Fruit fly (Drosophila melanogaster): ENCODE results near the gene CG3246.
A peak's percentile ranks its signal among the peaks of the same experiment; 100 is the strongest.

Gene CG3246

dm6 chr2L:3416527-3417304 is 45.0 kb downstream of the CG3246 start, which contains the start of gene CG31952 (continued):
- TF ChIP-seq Atf6 (GFP tag; IDR thresholded peaks at IDR 0.05) = peak; percentile 33; the same call in 1 of the 2 replicates
- no peak for TF ChIP-seq lola (GFP tag; optimal IDR thresholded peaks at IDR 0.05)
- no peak for TF ChIP-seq mirr (GFP tag; optimal IDR thresholded peaks at IDR 0.05)
- TF ChIP-seq CG5953 (GFP tag; IDR thresholded peaks at IDR 0.05) = 0 out of 2 replicates have a peak, but pooled peaks have one; percentile 5
- TF ChIP-seq Nf-YA (GFP tag; IDR thresholded peaks at IDR 0.05) = no peak
- TF ChIP-seq chinmo (GFP tag; IDR thresholded peaks at IDR 0.05; ENCODE audit: partially characterized antibody) = peak; percentile 66; the same call in 2 of the 4 replicates
- TF ChIP-seq hb (GFP tag; IDR thresholded peaks at IDR 0.05; ENCODE audit: partially characterized antibody) = no peak
- no peak for TF ChIP-seq fu2 (GFP tag; optimal IDR thresholded peaks at IDR 0.05)
- no peak for TF ChIP-seq cato (GFP tag; optimal IDR thresholded peaks at IDR 0.05; ENCODE audit: borderline replicate concordance)
- no peak for TF ChIP-seq en (GFP tag; optimal IDR thresholded peaks at IDR 0.05)
- TF ChIP-seq CG1529 (GFP tag; optimal IDR thresholded peaks at IDR 0.05) = no peak
- TF ChIP-seq CG14667 (GFP tag; IDR thresholded peaks at IDR 0.05) = no peak
- TF ChIP-seq CG17802 (tag; optimal IDR thresholded peaks at IDR 0.05) = no peak
- no peak for TF ChIP-seq CG1647 (GFP tag; optimal IDR thresholded peaks at IDR 0.05)
- TF ChIP-seq ac (GFP tag; optimal IDR thresholded peaks at IDR 0.05) = no peak
- no peak for TF ChIP-seq B-H2 (GFP tag; optimal IDR thresholded peaks at IDR 0.05)
- TF ChIP-seq CG8089 (GFP tag; optimal IDR thresholded peaks at IDR 0.05) = no peak
- TF ChIP-seq dysf (GFP tag; IDR thresholded peaks at IDR 0.05) = 0 out of 3 replicates have a peak, but pooled peaks have one; percentile 7
- TF ChIP-seq B-H1 (GFP tag; IDR thresholded peaks at IDR 0.05) = no peak
- peak; percentile 20 for TF ChIP-seq CG12769 (tag; optimal IDR thresholded peaks at IDR 0.05)
- TF ChIP-seq CG8924 (tag; optimal IDR thresholded peaks at IDR 0.05) = no peak
- TF ChIP-seq CG17385 (GFP tag; optimal IDR thresholded peaks at IDR 0.05) = no peak
- no peak for TF ChIP-seq crc (GFP tag; optimal IDR thresholded peaks at IDR 0.05)
- TF ChIP-seq Xbp1 (GFP tag; optimal IDR thresholded peaks at IDR 0.05) = no peak
- TF ChIP-seq vvl (GFP tag; IDR thresholded peaks at IDR 0.05) = no peak
- TF ChIP-seq bbx (GFP tag; IDR thresholded peaks at IDR 0.05; ENCODE audit: partially characterized antibody) = no peak
- TF ChIP-seq CG5245 (GFP tag; optimal IDR thresholded peaks at IDR 0.05) = no peak
- TF ChIP-seq rib (GFP tag; IDR thresholded peaks at IDR 0.05) = no peak
- TF ChIP-seq tio (GFP tag; optimal IDR thresholded peaks at IDR 0.05) = no peak
- no peak for TF ChIP-seq CG9797 (GFP tag; optimal IDR thresholded peaks at IDR 0.05)
- peak in 1 of 2 experiments; percentile 42 for TF ChIP-seq Pdp1 (GFP tag; optimal IDR thresholded peaks at IDR 0.05)
- no peak for TF ChIP-seq Jarid2 (GFP tag; optimal IDR thresholded peaks at IDR 0.05)
- TF ChIP-seq CG3847 (GFP tag; IDR thresholded peaks at IDR 0.05) = peak; percentile 38; the same call in 1 of the 2 replicates
- TF ChIP-seq CG3995 (GFP tag; optimal IDR thresholded peaks at IDR 0.05) = no peak
- TF ChIP-seq CG9437 (GFP tag; optimal IDR thresholded peaks at IDR 0.05) = no peak
- TF ChIP-seq seq (GFP tag; IDR thresholded peaks at IDR 0.05) = 0 out of 2 replicates have a peak, but pooled peaks have one; percentile 14
- TF ChIP-seq CG10979 (tag; optimal IDR thresholded peaks at IDR 0.05) = no peak
- no peak for TF ChIP-seq CG11247 (GFP tag; IDR thresholded peaks at IDR 0.05)
- no peak for TF ChIP-seq CG11456 (GFP tag; IDR thresholded peaks at IDR 0.05)
- no peak for TF ChIP-seq lab (GFP tag; optimal IDR thresholded peaks at IDR 0.05)
- TF ChIP-seq Camta (GFP tag; optimal IDR thresholded peaks at IDR 0.05) = no peak
- TF ChIP-seq Hr39 (optimal IDR thresholded peaks at IDR 0.05) = no peak
- TF ChIP-seq gem (tag; optimal IDR thresholded peaks at IDR 0.05) = peak; percentile 21
- no peak for TF ChIP-seq shn (GFP tag; optimal IDR thresholded peaks at IDR 0.05)
- TF ChIP-seq gsb-n (tag; optimal IDR thresholded peaks at IDR 0.05) = no peak
- no peak for TF ChIP-seq CG7963 (GFP tag; IDR thresholded peaks at IDR 0.05; ENCODE audit: partially characterized antibody)
- TF ChIP-seq tgo (GFP tag; IDR thresholded peaks at IDR 0.05) = no peak
- TF ChIP-seq PHDP (tag; optimal IDR thresholded peaks at IDR 0.05) = no peak
- TF ChIP-seq btn (GFP tag; optimal IDR thresholded peaks at IDR 0.05) = no peak
- peak; percentile 49; the same call in 2 of the 3 replicates for TF ChIP-seq Aef1 (GFP tag; IDR thresholded peaks at IDR 0.05)
